Worm (Caenorhabditis elegans): ENCODE measurements around the gene C53A5.9.

Gene C53A5.9

ce11 chrV:14595984-14596383 lies 37.3 kb upstream of the C53A5.9 start:
- TF ChIP-seq snpc-4 (tag; optimal IDR thresholded peaks at IDR 0.05) (no peak), elt-2 (tag; optimal IDR thresholded peaks at IDR 0.05) (peak; percentile 72)

ce11 chrV:14594943-14595342 lies 36.3 kb upstream of the C53A5.9 start:
- TF ChIP-seq fos-1 (tag; optimal IDR thresholded peaks at IDR 0.05) (no peak), elt-2 (tag; optimal IDR thresholded peaks at IDR 0.05) (peak; percentile 3), nhr-11 (tag; optimal IDR thresholded peaks at IDR 0.05) (no peak), skn-1 (tag; optimal IDR thresholded peaks at IDR 0.05) (no peak), nfya-1 (tag; optimal IDR thresholded peaks at IDR 0.05; ENCODE audit: insufficient read depth) (no peak)

ce11 chrV:14594103-14594502 lies 35.4 kb upstream of the C53A5.9 start:
- TF ChIP-seq ceh-82 (tag; optimal IDR thresholded peaks at IDR 0.05) (no peak), nhr-76 (tag; optimal IDR thresholded peaks at IDR 0.05) (no peak), egl-5 (tag; optimal IDR thresholded peaks at IDR 0.05) (no peak), lin-15B (tag; optimal IDR thresholded peaks at IDR 0.05) (no peak), elt-3 (tag; optimal IDR thresholded peaks at IDR 0.05) (no peak), elt-1 (tag; optimal IDR thresholded peaks at IDR 0.05) (no peak), ZK546.5 (tag; optimal IDR thresholded peaks at IDR 0.05) (no peak), elt-2 (tag; optimal IDR thresholded peaks at IDR 0.05) (no peak), fos-1 (tag; optimal IDR thresholded peaks at IDR 0.05) (no peak), ztf-11 (tag; optimal IDR thresholded peaks at IDR 0.05) (no peak), unc-39 (tag; optimal IDR thresholded peaks at IDR 0.05) (no peak), egl-27 (tag; optimal IDR thresholded peaks at IDR 0.05) (no peak)

ce11 chrV:14585351-14585750 lies 26.7 kb upstream of the C53A5.9 start, which contains the start of gene Y40H4A.2:
TSS of gene Y40H4A.2 (minus strand) at chrV:14585451.
- TF ChIP-seq eor-1 (tag; optimal IDR thresholded peaks at IDR 0.05) (no peak), aly-2 (tag; optimal IDR thresholded peaks at IDR 0.05) (no peak), nhr-11 (tag; optimal IDR thresholded peaks at IDR 0.05) (no peak), R02D3.7 (tag; optimal IDR thresholded peaks at IDR 0.05) (no peak), egl-5 (tag; optimal IDR thresholded peaks at IDR 0.05) (no peak), nhr-43 (tag; optimal IDR thresholded peaks at IDR 0.05; ENCODE audit: poor library complexity, severe bottlenecking) (no peak), fkh-10 (GFP tag; optimal IDR thresholded peaks at IDR 0.05) (no peak), pqm-1 (tag; optimal IDR thresholded peaks at IDR 0.05) (no peak)

ce11 chrV:14579619-14580018 lies 21.0 kb upstream of the C53A5.9 start, which contains the start of gene gar-3:
TSS of gene gar-3 (minus strand) at chrV:14579719.
- no peak for TF ChIP-seq mml-1 (tag; optimal IDR thresholded peaks at IDR 0.05)
- no peak for TF ChIP-seq fkh-10 (GFP tag; optimal IDR thresholded peaks at IDR 0.05)
- TF ChIP-seq eor-1 (tag; optimal IDR thresholded peaks at IDR 0.05): no peak
- no peak for TF ChIP-seq ceh-28 (tag; optimal IDR thresholded peaks at IDR 0.05)
- no peak for TF ChIP-seq pqm-1 (tag; optimal IDR thresholded peaks at IDR 0.05)
- TF ChIP-seq nhr-67 (tag; optimal IDR thresholded peaks at IDR 0.05): no peak
- no peak for TF ChIP-seq jun-1 (tag; optimal IDR thresholded peaks at IDR 0.05)
- TF ChIP-seq unc-39 (tag; optimal IDR thresholded peaks at IDR 0.05): no peak
- TF ChIP-seq lin-15B (tag; optimal IDR thresholded peaks at IDR 0.05): no peak
- TF ChIP-seq nhr-11 (tag; optimal IDR thresholded peaks at IDR 0.05): no peak
- TF ChIP-seq nhr-28 (tag; optimal IDR thresholded peaks at IDR 0.05): no peak
- TF ChIP-seq ztf-4 (tag; optimal IDR thresholded peaks at IDR 0.05): no peak
- no peak for TF ChIP-seq lin-39 (tag; optimal IDR thresholded peaks at IDR 0.05)
- no peak for TF ChIP-seq elt-2 (tag; optimal IDR thresholded peaks at IDR 0.05)
- no peak for TF ChIP-seq ztf-11 (tag; optimal IDR thresholded peaks at IDR 0.05)
- no peak for TF ChIP-seq egl-5 (tag; optimal IDR thresholded peaks at IDR 0.05)

- no peak for TF ChIP-seq ama-1 (optimal IDR thresholded peaks at IDR 0.05)
- TF ChIP-seq nhr-237 (tag; optimal IDR thresholded peaks at IDR 0.05): no peak
- peak; percentile 21 for TF ChIP-seq egl-5 (tag; optimal IDR thresholded peaks at IDR 0.05)
- no peak for TF ChIP-seq nhr-23 (tag; optimal IDR thresholded peaks at IDR 0.05)
- TF ChIP-seq hmg-11 (tag; optimal IDR thresholded peaks at IDR 0.05): no peak
- TF ChIP-seq unc-39 (tag; optimal IDR thresholded peaks at IDR 0.05): no peak
- peak; percentile 6 for TF ChIP-seq lin-39 (tag; optimal IDR thresholded peaks at IDR 0.05)
- no peak for TF ChIP-seq lsy-12 (tag; optimal IDR thresholded peaks at IDR 0.05)
- no peak for TF ChIP-seq mdl-1 (tag; optimal IDR thresholded peaks at IDR 0.05)
- peak; percentile 70 for TF ChIP-seq elt-1 (tag; optimal IDR thresholded peaks at IDR 0.05)
These were observed 18.2 kb upstream of the C53A5.9 start for ce11 chrV:14576745-14577373.
